Worm (Caenorhabditis elegans) whole organism, late embryonic: ENCODE measurements around the gene nhr-27.
A peak's percentile ranks its signal among the peaks of the same experiment; 100 is the strongest.

ENCODE experiments used
- C38D4.7 ChIP-seq: fragments of 200-800 bp; sonication (Bioruptor generic); optimal IDR thresholded peaks from 2 replicates; lab custom pipeline; 2018; ENCODE audit warnings: mild to moderate bottlenecking, missing genetic modification characterization, moderate library complexity, missing compliant biosample characterization
- K09A11.1 ChIP-seq: sonication (generic microtip); optimal IDR thresholded peaks from 2 replicates; lab custom pipeline; 2017; ENCODE audit warnings: antibody characterized with exemption, mild to moderate bottlenecking, missing genetic modification characterization, missing compliant biosample characterization; ENCODE audit not compliant: insufficient read depth
- T23F11.4 ChIP-seq: fragments of 200-800 bp; sonication (Bioruptor generic); optimal IDR thresholded peaks from 2 replicates; lab custom pipeline; 2018; ENCODE audit warnings: mild to moderate bottlenecking, missing genetic modification characterization, missing compliant biosample characterization
- ahr-1 ChIP-seq: sonication (generic microtip); optimal IDR thresholded peaks from 2 replicates; lab custom pipeline; 2016; ENCODE audit warnings: missing genetic modification characterization, missing compliant biosample characterization
- ceh-14 ChIP-seq: sonication (generic microtip); optimal IDR thresholded peaks from 2 replicates; lab custom pipeline; 2016; ENCODE audit warnings: missing genotype, missing genetic modification characterization, missing compliant biosample characterization
- ceh-18 ChIP-seq: sonication (generic microtip); optimal IDR thresholded peaks from 2 replicates; lab custom pipeline; 2016; ENCODE audit warnings: missing genetic modification characterization, missing compliant biosample characterization
- ceh-19 ChIP-seq: fragments of 200-800 bp; sonication (Bioruptor generic); optimal IDR thresholded peaks from 2 replicates; lab custom pipeline; 2018; ENCODE audit warnings: mild to moderate bottlenecking, missing genetic modification characterization, missing compliant biosample characterization
- ceh-2 ChIP-seq: sonication (generic microtip); optimal IDR thresholded peaks from 2 replicates; lab custom pipeline; 2016; ENCODE audit warnings: missing genotype, missing genetic modification characterization, missing compliant biosample characterization
- ceh-22 ChIP-seq: sonication (generic microtip); optimal IDR thresholded peaks from 2 replicates; lab custom pipeline; 2017; ENCODE audit warnings: missing biosample characterization, missing genetic modification characterization
- ceh-30 ChIP-seq: fragments of 150-350 bp; optimal IDR thresholded peaks from 2 replicates; lab custom pipeline; 2014; ENCODE audit warnings: missing biosample characterization, missing genetic modification characterization
- ceh-31 ChIP-seq: sonication (generic microtip); optimal IDR thresholded peaks from 2 replicates; lab custom pipeline; 2016; ENCODE audit warnings: missing genetic modification characterization, missing compliant biosample characterization
- ceh-48 ChIP-seq: sonication (generic microtip); optimal IDR thresholded peaks from 2 replicates; lab custom pipeline; 2016; ENCODE audit warnings: missing genetic modification characterization, inconsistent platforms, missing compliant biosample characterization
- ceh-9 ChIP-seq: sonication (generic microtip); optimal IDR thresholded peaks from 2 replicates; lab custom pipeline; 2016; ENCODE audit warnings: mild to moderate bottlenecking, missing genetic modification characterization, inconsistent platforms, missing compliant biosample characterization
- dmd-4 ChIP-seq: sonication (generic microtip); optimal IDR thresholded peaks from 2 replicates; lab custom pipeline; 2016; ENCODE audit warnings: borderline replicate concordance, missing genetic modification characterization, missing compliant biosample characterization
- elt-2 ChIP-seq: sonication (generic microtip); optimal IDR thresholded peaks from 2 replicates; lab custom pipeline; 2016; ENCODE audit warnings: missing genetic modification reagents, missing genetic modification characterization, missing compliant biosample characterization
- elt-4 ChIP-seq: sonication (generic microtip); optimal IDR thresholded peaks from 2 replicates; lab custom pipeline; 2016; ENCODE audit warnings: missing genetic modification characterization, missing compliant biosample characterization
- ets-4 ChIP-seq: sonication (generic microtip); optimal IDR thresholded peaks from 2 replicates; lab custom pipeline; 2016; ENCODE audit warnings: missing genetic modification characterization, missing compliant biosample characterization
- fax-1 ChIP-seq: sonication (generic microtip); optimal IDR thresholded peaks from 2 replicates; lab custom pipeline; 2016; ENCODE audit warnings: missing genotype, missing genetic modification characterization, missing compliant biosample characterization
- fkh-6 ChIP-seq: sonication (generic microtip); optimal IDR thresholded peaks from 2 replicates; lab custom pipeline; 2016; ENCODE audit warnings: missing genetic modification characterization, missing compliant biosample characterization
- gmeb-2 ChIP-seq: sonication (generic microtip); optimal IDR thresholded peaks from 2 replicates; lab custom pipeline; 2016; ENCODE audit warnings: missing genetic modification characterization, inconsistent platforms, missing compliant biosample characterization
- hlh-13 ChIP-seq: fragments of 200-800 bp; sonication (Bioruptor generic); optimal IDR thresholded peaks from 2 replicates; lab custom pipeline; 2018; ENCODE audit warnings: mild to moderate bottlenecking, missing genetic modification characterization, missing compliant biosample characterization
- hlh-30 ChIP-seq: sonication (generic microtip); optimal IDR thresholded peaks from 2 replicates; lab custom pipeline; 2017; ENCODE audit warnings: antibody characterized with exemption, missing genetic modification characterization, missing compliant biosample characterization; ENCODE audit not compliant: insufficient read depth
- hlh-6 ChIP-seq: sonication (generic microtip); optimal IDR thresholded peaks from 2 replicates; lab custom pipeline; 2016; ENCODE audit warnings: missing genotype, missing genetic modification characterization, missing compliant biosample characterization
- hlh-8 ChIP-seq: sonication (generic microtip); optimal IDR thresholded peaks from 2 replicates; lab custom pipeline; 2016; ENCODE audit warnings: missing genotype, missing genetic modification characterization, missing compliant biosample characterization
- madf-2 ChIP-seq: sonication (generic microtip); optimal IDR thresholded peaks from 2 replicates; lab custom pipeline; 2017; ENCODE audit warnings: missing genetic modification characterization, missing compliant biosample characterization
- nhr-11 ChIP-seq: fragments of 150-350 bp; optimal IDR thresholded peaks from 2 replicates; lab custom pipeline; 2014; ENCODE audit warnings: missing biosample characterization, missing genetic modification characterization
- nhr-232 ChIP-seq: sonication (generic microtip); optimal IDR thresholded peaks from 2 replicates; lab custom pipeline; 2016; ENCODE audit warnings: missing genetic modification characterization, missing compliant biosample characterization
- npax-4 ChIP-seq: sonication (generic microtip); optimal IDR thresholded peaks from 2 replicates; lab custom pipeline; 2016; ENCODE audit warnings: missing genetic modification characterization, missing compliant biosample characterization
- odd-2 ChIP-seq: sonication (generic microtip); optimal IDR thresholded peaks from 2 replicates; lab custom pipeline; 2017; ENCODE audit warnings: antibody characterized with exemption, mild to moderate bottlenecking, missing genetic modification characterization, missing compliant biosample characterization
- pag-3 ChIP-seq: sonication (generic microtip); optimal IDR thresholded peaks from 2 replicates; lab custom pipeline; 2016; ENCODE audit warnings: missing compliant biosample characterization, missing genetic modification characterization, borderline replicate concordance
- pat-9 ChIP-seq: fragments of 200-800 bp; sonication (Bioruptor generic); optimal IDR thresholded peaks from 2 replicates; lab custom pipeline; 2018; ENCODE audit warnings: mild to moderate bottlenecking, missing genetic modification characterization, moderate library complexity, missing compliant biosample characterization
- pax-1 ChIP-seq: fragments of 150-350 bp; optimal IDR thresholded peaks from 2 replicates; lab custom pipeline; 2014; ENCODE audit warnings: missing biosample characterization, missing genetic modification characterization
- pha-4 ChIP-seq: fragments of 150-350 bp; optimal IDR thresholded peaks from 2 replicates; lab custom pipeline; 2018; ENCODE audit warnings: missing biosample characterization, missing genetic modification reagents, missing genetic modification characterization
- pqm-1 ChIP-seq: sonication (generic microtip); optimal IDR thresholded peaks from 2 replicates; lab custom pipeline; 2016; ENCODE audit warnings: missing genetic modification characterization, missing compliant biosample characterization
- pros-1 ChIP-seq: fragments of 150-350 bp; optimal IDR thresholded peaks from 2 replicates; lab custom pipeline; 2014; ENCODE audit warnings: missing biosample characterization, missing genetic modification reagents, missing genetic modification characterization
- sdc-2 ChIP-seq: sonication (generic microtip); optimal IDR thresholded peaks from 2 replicates; lab custom pipeline; 2016; ENCODE audit warnings: missing genotype, missing genetic modification characterization, missing compliant biosample characterization
- sox-2 ChIP-seq: fragments of 200-800 bp; sonication (Bioruptor generic); IDR thresholded peaks from 2 replicates; pipeline ENCODE4 v1.3.6; 2022; ENCODE audit warnings: missing genetic modification reagents, missing genetic modification characterization, missing compliant biosample characterization
- tbx-2 ChIP-seq: sonication (generic microtip); optimal IDR thresholded peaks from 2 replicates; lab custom pipeline; 2016; ENCODE audit warnings: missing genetic modification characterization, missing compliant biosample characterization
- tbx-7 ChIP-seq: sonication (generic microtip); optimal IDR thresholded peaks from 2 replicates; lab custom pipeline; 2016; ENCODE audit warnings: missing genotype, missing genetic modification characterization, missing compliant biosample characterization
- ttx-3 ChIP-seq: sonication (generic microtip); optimal IDR thresholded peaks from 2 replicates; lab custom pipeline; 2016; ENCODE audit warnings: missing genetic modification reagents, missing genetic modification characterization, missing compliant biosample characterization
- unc-3 ChIP-seq, 2 experiments: fragments of 200-800 bp in 1 of 2; sonication (Bioruptor generic) in 1 of 2; sonication (generic microtip) in 1 of 2; conservative IDR thresholded peaks in 1 of 2; optimal IDR thresholded peaks in 1 of 2; 2 replicates each; pipeline versions ENCODE4 v1.3.6 to Lab custom; 2016 to 2022; ENCODE audit warnings: missing compliant biosample characterization in 2 of 2, missing genetic modification characterization in 2 of 2, missing genetic modification reagents in 1 of 2
- unc-42 ChIP-seq: sonication (generic microtip); optimal IDR thresholded peaks from 2 replicates; lab custom pipeline; 2016; ENCODE audit warnings: missing genotype, missing genetic modification characterization, missing compliant biosample characterization
- zip-5 ChIP-seq: sonication (generic microtip); optimal IDR thresholded peaks from 2 replicates; lab custom pipeline; 2016; ENCODE audit warnings: missing genetic modification characterization, missing compliant biosample characterization

nhr-27 gene

DNA sequence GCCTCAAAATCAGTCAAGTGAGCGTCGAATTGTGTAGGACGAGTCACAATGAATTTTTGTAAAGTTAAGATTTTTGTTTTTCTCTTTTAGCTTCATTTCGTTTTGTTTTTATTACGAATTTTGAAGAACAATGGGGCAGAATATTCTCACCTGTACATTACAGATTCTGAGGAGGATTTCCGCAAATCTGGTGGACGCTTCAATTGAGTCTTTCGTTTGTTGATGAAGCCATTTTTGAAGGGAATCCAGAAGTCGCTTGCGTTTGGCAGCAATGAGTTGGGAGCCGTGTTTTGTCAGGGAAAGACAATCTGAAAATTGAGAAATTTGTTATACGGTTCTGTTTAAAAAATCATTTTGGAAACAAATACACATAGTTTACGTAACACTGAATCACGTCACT is 143.7 kb downstream of the nhr-27 start:
- no peak for TF ChIP-seq hlh-6 (tag; lab: Kevin White, UChicago)
- TF ChIP-seq ceh-31: no peak
- no peak for TF ChIP-seq ceh-22 (tag; lab: Kevin White, UChicago)
- no peak for TF ChIP-seq fkh-6
- no peak for TF ChIP-seq odd-2 (tag; lab: Kevin White, UChicago)
- no peak for TF ChIP-seq dmd-4 (tag; lab: Kevin White, UChicago)
- no peak for TF ChIP-seq unc-42
- TF ChIP-seq madf-2 (tag; lab: Kevin White, UChicago): no peak
- TF ChIP-seq ceh-18 (tag; lab: Kevin White, UChicago): no peak
- TF ChIP-seq pros-1 (tag; lab: Kevin White, UChicago): no peak
- no peak for TF ChIP-seq hlh-30
- no peak for TF ChIP-seq pqm-1
- no peak for TF ChIP-seq ttx-3 (tag; lab: Kevin White, UChicago)
- TF ChIP-seq ets-4 (tag; lab: Kevin White, UChicago): no peak
- no peak for TF ChIP-seq hlh-13
- no peak for TF ChIP-seq pax-1 (tag; lab: Kevin White, UChicago)
- no peak for TF ChIP-seq ceh-2

DNA sequence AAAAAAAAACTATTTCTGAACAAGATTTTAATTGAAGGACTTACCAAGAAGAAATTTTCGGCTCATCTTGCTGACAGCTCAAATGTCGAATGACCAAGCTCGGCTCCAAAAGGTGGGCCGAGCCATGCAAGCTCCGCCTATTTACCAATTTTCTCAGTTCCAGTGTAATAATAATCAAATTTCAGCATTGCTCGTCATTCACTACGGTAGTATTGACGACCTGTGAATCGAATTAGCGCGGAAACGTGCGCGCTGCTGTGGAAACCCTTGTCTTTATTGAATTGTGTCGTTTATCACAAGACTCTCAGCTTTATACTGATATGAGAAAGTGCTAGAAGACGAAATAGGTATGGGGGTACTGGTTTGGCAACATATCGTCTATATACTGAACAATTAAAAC is 144.6 kb downstream of the nhr-27 start, which contains the start of gene nlp-76:
nlp-76 (minus strand) TSS at position 367 of the 400 bp plus-strand sequence.
- TF ChIP-seq unc-42 (peak; percentile 29), ceh-2 (no peak)

ce11 chrX:12663114-12663513 is 145.0 kb downstream of the nhr-27 start:
- no peak for TF ChIP-seq elt-4 (tag; lab: Kevin White, UChicago)
- TF ChIP-seq ceh-9 (tag; lab: Kevin White, UChicago): no peak
- TF ChIP-seq pax-1 (tag; lab: Kevin White, UChicago): no peak
- TF ChIP-seq K09A11.1 (tag; lab: Kevin White, UChicago): no peak
- TF ChIP-seq ceh-48: no peak
- TF ChIP-seq pha-4 (tag; lab: Kevin White, UChicago): no peak
- TF ChIP-seq fkh-6: no peak
- TF ChIP-seq pag-3 (tag; lab: Kevin White, UChicago): no peak
- TF ChIP-seq ceh-14 (tag; lab: Kevin White, UChicago): no peak
- no peak for TF ChIP-seq ceh-22 (tag; lab: Kevin White, UChicago)
- TF ChIP-seq pqm-1: no peak
- TF ChIP-seq unc-3 (GFP tag; conservative IDR thresholded peaks at IDR 0.05; lab: Robert Waterston, UW): no peak
- TF ChIP-seq unc-3 (tag; optimal IDR thresholded peaks at IDR 0.05; lab: Kevin White, UChicago): no peak
- no peak for TF ChIP-seq T23F11.4 (GFP tag; lab: Kevin White, UChicago)
- no peak for TF ChIP-seq tbx-2 (tag; lab: Kevin White, UChicago)
- TF ChIP-seq gmeb-2 (tag; lab: Kevin White, UChicago): no peak
- no peak for TF ChIP-seq nhr-232 (tag; lab: Kevin White, UChicago)
- TF ChIP-seq odd-2 (tag; lab: Kevin White, UChicago): no peak
- TF ChIP-seq sox-2: no peak
- no peak for TF ChIP-seq ceh-30 (tag; lab: Kevin White, UChicago)

DNA sequence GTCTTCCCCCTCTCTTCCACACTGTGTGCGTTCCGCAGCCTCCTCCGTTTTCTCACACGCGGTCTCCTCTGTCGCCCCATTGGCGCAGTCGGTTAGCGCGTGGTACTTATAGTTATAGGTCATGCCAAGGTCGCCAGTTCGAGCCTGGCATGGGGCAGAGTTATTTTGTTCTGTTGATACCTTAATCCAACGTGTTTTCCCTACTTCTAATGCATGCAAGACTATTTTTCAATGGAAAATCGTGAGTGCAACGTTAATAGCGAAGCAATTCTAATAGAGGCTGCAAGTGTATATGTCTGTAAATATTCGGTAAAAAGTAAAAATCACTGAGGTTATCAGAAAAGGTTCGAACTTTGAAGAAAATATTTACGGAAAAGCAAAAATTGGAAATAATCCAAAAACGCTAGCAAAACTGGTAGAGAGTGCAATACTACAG is 147.0 kb downstream of the nhr-27 start:
- TF ChIP-seq ceh-9 (tag; lab: Kevin White, UChicago): peak; percentile 13
- TF ChIP-seq npax-4 (tag; lab: Kevin White, UChicago): peak; percentile 12
- peak; percentile 66 for TF ChIP-seq ceh-18 (tag; lab: Kevin White, UChicago)
- peak; percentile 85 for TF ChIP-seq elt-2 (tag; lab: Kevin White, UChicago)
- TF ChIP-seq ceh-19 (GFP tag; lab: Kevin White, UChicago): peak; percentile 78
- TF ChIP-seq hlh-6 (tag; lab: Kevin White, UChicago): peak; percentile 92
- TF ChIP-seq madf-2 (tag; lab: Kevin White, UChicago): peak; percentile 77
- TF ChIP-seq C38D4.7 (GFP tag; lab: Kevin White, UChicago): peak; percentile 80
- TF ChIP-seq unc-3 (GFP tag; conservative IDR thresholded peaks at IDR 0.05; lab: Robert Waterston, UW): peak; percentile 53
- TF ChIP-seq unc-3 (tag; optimal IDR thresholded peaks at IDR 0.05; lab: Kevin White, UChicago): peak; percentile 44
- TF ChIP-seq fkh-6: peak; percentile 64
- peak; percentile 74 for TF ChIP-seq ceh-31
- TF ChIP-seq pha-4 (tag; lab: Kevin White, UChicago): no peak
- peak; percentile 59 for TF ChIP-seq ahr-1 (tag; lab: Kevin White, UChicago)
- TF ChIP-seq hlh-8: peak; percentile 52
- TF ChIP-seq pat-9: peak; percentile 86
- peak; percentile 49 for TF ChIP-seq tbx-7
- TF ChIP-seq gmeb-2 (tag; lab: Kevin White, UChicago): peak; percentile 83
- no peak for TF ChIP-seq ceh-30 (tag; lab: Kevin White, UChicago)
- peak; percentile 50 for TF ChIP-seq sox-2
- peak; percentile 32 for TF ChIP-seq odd-2 (tag; lab: Kevin White, UChicago)
- TF ChIP-seq ceh-22 (tag; lab: Kevin White, UChicago): no peak
- peak; percentile 73 for TF ChIP-seq fax-1
- peak; percentile 86 for TF ChIP-seq sdc-2 (tag; lab: Kevin White, UChicago)
- TF ChIP-seq ttx-3 (tag; lab: Kevin White, UChicago): peak; percentile 78
- peak; percentile 39 for TF ChIP-seq zip-5 (tag; lab: Kevin White, UChicago)
- TF ChIP-seq pag-3 (tag; lab: Kevin White, UChicago): no peak
- no peak for TF ChIP-seq nhr-11 (tag; lab: Kevin White, UChicago)
- TF ChIP-seq T23F11.4 (GFP tag; lab: Kevin White, UChicago): peak; percentile 82
